Fruit fly (Drosophila melanogaster): ENCODE measurements around the gene CG33552.

CG33552 gene

DNA sequence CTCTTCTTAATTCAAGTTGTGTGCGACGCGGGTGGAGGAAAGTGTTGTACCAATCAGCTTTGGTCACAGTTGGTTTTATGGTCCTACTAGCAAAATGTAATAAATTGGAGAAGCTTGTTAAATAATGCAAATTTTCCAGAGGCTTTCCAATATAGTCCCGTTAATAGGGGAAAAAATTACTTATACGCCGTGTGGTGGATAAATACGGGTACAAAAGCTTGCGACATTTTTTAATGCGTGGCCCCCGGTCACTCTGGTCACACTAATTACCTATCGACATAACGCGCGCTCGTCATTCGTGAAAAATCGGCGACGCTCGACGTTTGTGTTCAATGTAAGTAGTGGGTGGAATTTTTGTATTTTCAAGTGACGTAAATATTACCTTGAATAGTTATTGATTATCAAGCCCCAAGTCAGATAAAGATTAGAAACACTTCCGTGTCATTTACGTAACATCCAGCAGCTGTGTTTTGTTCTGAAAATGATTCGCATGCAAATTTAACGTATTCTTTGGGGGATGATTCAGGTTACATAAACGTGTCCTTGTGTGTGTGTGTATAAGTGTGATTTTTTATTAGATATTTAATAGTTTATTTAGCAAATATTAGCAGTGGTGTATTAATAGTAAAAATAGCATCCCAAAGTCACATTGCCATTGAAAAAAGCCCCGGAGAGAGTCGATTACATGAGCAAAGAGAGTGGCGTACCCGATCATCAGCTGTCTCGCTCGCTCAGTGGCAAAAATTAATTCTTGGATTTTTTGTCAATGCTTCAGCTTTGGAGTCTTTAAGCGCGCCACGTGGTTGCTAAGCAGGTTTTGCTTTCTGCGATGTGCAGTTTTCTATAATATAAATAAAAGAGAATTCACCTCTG is 37.6 kb downstream of the CG33552 start, which contains the start of gene Cyt-c-p (continued):
- TF ChIP-seq Sox102F (GFP tag; optimal IDR thresholded peaks at IDR 0.05) (no peak), CG8119 (GFP tag; IDR thresholded peaks at IDR 0.05) (no peak), CG3919 (GFP tag; optimal IDR thresholded peaks at IDR 0.05) (no peak), CG8319 (GFP tag; optimal IDR thresholded peaks at IDR 0.05) (no peak), dac (GFP tag; optimal IDR thresholded peaks at IDR 0.05) (no peak), CG34406 (GFP tag; optimal IDR thresholded peaks at IDR 0.05) (no peak), CG15336 (GFP tag; IDR thresholded peaks at IDR 0.05) (no peak), Eip93F (GFP tag; optimal IDR thresholded peaks at IDR 0.05) (no peak), CG9139 (GFP tag; optimal IDR thresholded peaks at IDR 0.05) (no peak), Met (GFP tag; optimal IDR thresholded peaks at IDR 0.05) (no peak), Ets21C (GFP tag; optimal IDR thresholded peaks at IDR 0.05) (no peak), spab (GFP tag; optimal IDR thresholded peaks at IDR 0.05) (no peak), Sox15 (GFP tag; optimal IDR thresholded peaks at IDR 0.05) (no peak), CG8632 (GFP tag; optimal IDR thresholded peaks at IDR 0.05) (no peak), fkh (GFP tag; optimal IDR thresholded peaks at IDR 0.05) (peak; percentile 35), Hr38 (GFP tag; optimal IDR thresholded peaks at IDR 0.05) (no peak), Gug (GFP tag; IDR thresholded peaks at IDR 0.05) (no peak), Ets96B (tag; optimal IDR thresholded peaks at IDR 0.05) (no peak), CG11762 (GFP tag; optimal IDR thresholded peaks at IDR 0.05; ENCODE audit: insufficient read depth) (no peak), cyc (GFP tag; optimal IDR thresholded peaks at IDR 0.05) (no peak), CG6163 (GFP tag; IDR thresholded peaks at IDR 0.05) (no peak), Sox14 (GFP tag; optimal IDR thresholded peaks at IDR 0.05) (peak; percentile 17), CG1621 (tag; optimal IDR thresholded peaks at IDR 0.05) (peak; percentile 0), svp (GFP tag) (no peak), CG10669 (GFP tag; optimal IDR thresholded peaks at IDR 0.05) (no peak), ss (GFP tag; optimal IDR thresholded peaks at IDR 0.05) (no peak), esn (GFP tag; optimal IDR thresholded peaks at IDR 0.05) (peak; percentile 21), Eip75B (GFP tag; optimal IDR thresholded peaks at IDR 0.05) (peak; percentile 11), vri (GFP tag; optimal IDR thresholded peaks at IDR 0.05) (peak; percentile 75), CG6808 (GFP tag; optimal IDR thresholded peaks at IDR 0.05) (no peak), topi (GFP tag; optimal IDR thresholded peaks at IDR 0.05) (no peak), Eip78C (GFP tag) (peak; percentile 84), Hr4 (GFP tag; optimal IDR thresholded peaks at IDR 0.05) (no peak), fd85E (GFP tag; optimal IDR thresholded peaks at IDR 0.05) (no peak), fd59A (GFP tag; optimal IDR thresholded peaks at IDR 0.05) (no peak), CG6854 (GFP tag; optimal IDR thresholded peaks at IDR 0.05) (peak; percentile 1), OdsH (GFP tag; optimal IDR thresholded peaks at IDR 0.05) (no peak), CG6792 (GFP tag; optimal IDR thresholded peaks at IDR 0.05) (no peak), eg (GFP tag; IDR thresholded peaks at IDR 0.05) (no peak), achi (GFP tag; optimal IDR thresholded peaks at IDR 0.05) (no peak)

All from whole organism, prepupa.